Worm (Caenorhabditis elegans) whole organism, young adult: ENCODE results near the gene Y79H2A.3.

ENCODE experiments used
- C17E4.6 ChIP-seq: fragments of 200-800 bp; sonication (Bioruptor generic); IDR thresholded peaks from 2 replicates; pipeline ENCODE4 v1.3.6; 2022; ENCODE audit warnings: missing genetic modification reagents, missing genetic modification characterization, missing compliant biosample characterization
- F39B2.1 ChIP-seq: fragments of 200-800 bp; sonication (Bioruptor generic); IDR thresholded peaks from 2 replicates; pipeline ENCODE4 v1.3.6; 2022; ENCODE audit warnings: missing genetic modification reagents, missing genetic modification characterization, missing compliant biosample characterization
- T26A5.8 ChIP-seq: sonication (generic microtip); optimal IDR thresholded peaks from 2 replicates; lab custom pipeline; 2016; ENCODE audit warnings: missing genetic modification characterization, missing compliant biosample characterization
- aptf-2 ChIP-seq: fragments of 200-800 bp; sonication (Bioruptor generic); conservative IDR thresholded peaks from 2 replicates; pipeline ENCODE4 v1.3.6; 2022; ENCODE audit warnings: missing genetic modification reagents, missing genetic modification characterization, missing compliant biosample characterization
- attf-3 ChIP-seq: fragments of 200-800 bp; sonication (Bioruptor generic); conservative IDR thresholded peaks from 2 replicates; pipeline ENCODE4 v1.3.6; 2022; ENCODE audit warnings: missing genetic modification reagents, missing genetic modification characterization, missing compliant biosample characterization
- hlh-26 ChIP-seq: fragments of 200-800 bp; sonication (Bioruptor generic); conservative IDR thresholded peaks from 2 replicates; pipeline ENCODE4 v1.3.6; 2022; ENCODE audit warnings: missing genetic modification reagents, missing genetic modification characterization, missing compliant biosample characterization
- lag-1 ChIP-seq: fragments of 200-800 bp; sonication (Bioruptor generic); IDR thresholded peaks from 2 replicates; pipeline ENCODE4 v1.3.6; 2022; ENCODE audit warnings: missing genetic modification reagents, missing genetic modification characterization, missing compliant biosample characterization
- nhr-179 ChIP-seq: sonication (generic microtip); optimal IDR thresholded peaks from 2 replicates; lab custom pipeline; 2016; ENCODE audit warnings: mild to moderate bottlenecking, missing genetic modification characterization, missing compliant biosample characterization
- pha-4 ChIP-seq: fragments of 150-350 bp; sonication (generic microtip); optimal IDR thresholded peaks from 2 replicates; lab custom pipeline; 2014; ENCODE audit warnings: missing biosample characterization, missing genetic modification reagents, missing genetic modification characterization
- tbx-9 ChIP-seq: sonication (generic microtip); optimal IDR thresholded peaks from 2 replicates; lab custom pipeline; 2016; ENCODE audit warnings: borderline replicate concordance, missing genetic modification characterization, inconsistent platforms, missing compliant biosample characterization
- ztf-28 ChIP-seq: fragments of 200-800 bp; sonication (Bioruptor generic); IDR thresholded peaks from 2 replicates; pipeline ENCODE4 v1.3.6; 2022; ENCODE audit warnings: missing genetic modification reagents, missing genetic modification characterization, missing compliant biosample characterization
- ztf-6 ChIP-seq: fragments of 200-800 bp; sonication (Bioruptor generic); IDR thresholded peaks from 2 replicates; pipeline ENCODE4 v1.3.6; 2022; ENCODE audit warnings: missing genetic modification reagents, missing genetic modification characterization, missing compliant biosample characterization

DNA sequence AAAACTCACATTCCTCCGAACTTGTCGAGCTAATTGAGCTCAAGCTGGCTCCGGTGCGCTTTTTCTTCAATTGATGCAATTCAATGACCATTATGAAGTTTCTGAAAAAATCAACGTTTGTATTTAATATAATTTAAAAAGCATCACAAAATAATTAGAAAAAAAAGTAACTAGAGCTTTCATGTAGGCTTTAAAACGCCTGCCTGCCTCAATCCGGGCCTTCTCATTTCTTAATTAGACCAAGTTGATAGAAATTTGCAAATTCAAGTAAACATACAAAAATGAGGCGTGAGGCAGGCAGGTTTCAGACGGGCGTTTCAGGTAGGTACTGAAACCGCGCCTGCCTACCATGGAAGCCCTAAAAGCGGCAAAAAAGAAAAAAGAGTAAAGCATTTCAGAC lies 49.3 kb downstream of the Y79H2A.3 start, which contains the start of gene Y56A3A.33:
- no peak for TF ChIP-seq pha-4
- TF ChIP-seq nhr-179 (tag; lab: Kevin White, UChicago): no peak
- no peak for TF ChIP-seq attf-3 (GFP tag; lab: Robert Waterston, UW)
- TF ChIP-seq ztf-6: no peak
- no peak for TF ChIP-seq C17E4.6 (GFP tag; lab: Robert Waterston, UW)
- no peak for TF ChIP-seq T26A5.8 (tag; lab: Kevin White, UChicago)
- no peak for TF ChIP-seq F39B2.1 (GFP tag; lab: Robert Waterston, UW)
- TF ChIP-seq aptf-2 (GFP tag; lab: Robert Waterston, UW): no peak
- TF ChIP-seq lag-1 (GFP tag; lab: Robert Waterston, UW): no peak
- TF ChIP-seq hlh-26 (GFP tag; lab: Robert Waterston, UW): no peak
- no peak for TF ChIP-seq tbx-9 (tag; lab: Kevin White, UChicago)
- no peak for TF ChIP-seq ztf-28 (GFP tag; lab: Robert Waterston, UW)
